Worm (Caenorhabditis elegans) whole organism, midembryonic: ENCODE results near the gene Y104H12D.2.

Experiments
- T22C8.4 ChIP-seq: fragments of 200-800 bp; sonication (Bioruptor generic); IDR thresholded peaks from 2 replicates; pipeline ENCODE4 v1.3.6; 2022; ENCODE audit warnings: missing genetic modification characterization, missing compliant biosample characterization
- cog-1 ChIP-seq: sonication (generic microtip); optimal IDR thresholded peaks from 2 replicates; lab custom pipeline; 2016; ENCODE audit warnings: missing genetic modification characterization, missing compliant biosample characterization
- flt-1 ChIP-seq: fragments of 200-800 bp; sonication (Bioruptor generic); IDR thresholded peaks from 2 replicates; pipeline ENCODE4 v1.3.6; 2022; ENCODE audit warnings: missing genetic modification characterization, missing compliant biosample characterization
- tab-1 ChIP-seq: fragments of 200-800 bp; sonication (Bioruptor generic); IDR thresholded peaks from 2 replicates; pipeline ENCODE4 v1.3.6; 2022; ENCODE audit warnings: missing genetic modification characterization, missing compliant biosample characterization

DNA sequence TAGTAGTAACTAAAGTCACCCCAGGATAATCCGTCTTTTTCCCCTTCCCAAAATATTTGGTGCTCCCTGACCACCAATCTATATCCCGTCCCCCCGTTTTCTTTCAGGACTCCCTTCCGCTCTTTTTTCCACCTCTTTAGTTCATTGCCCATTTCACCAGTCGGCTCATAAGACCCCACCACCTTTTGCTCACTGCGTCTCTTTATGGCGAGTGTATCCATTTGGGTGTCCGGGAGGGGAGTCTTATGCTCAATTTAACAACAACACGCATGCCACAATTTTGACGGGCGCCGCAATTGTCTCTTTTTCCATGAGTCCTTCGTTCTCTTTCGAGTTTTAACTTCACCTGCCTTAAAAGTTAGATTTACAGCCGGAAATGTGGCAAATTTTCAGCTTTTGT lies 35.4 kb downstream of the Y104H12D.2 start:
- TF ChIP-seq T22C8.4 (no peak), cog-1 (tag; lab: Kevin White, UChicago) (no peak), flt-1 (GFP tag; lab: Robert Waterston, UW) (no peak), tab-1 (GFP tag; lab: Robert Waterston, UW) (no peak)
